Fruit fly (Drosophila melanogaster): ENCODE measurements around the gene CG9813.

The CG9813 gene

dm6 chr3R:13400902-13401721 is 21.5 kb upstream of the CG9813 start (continued):
- peak; percentile 58 for TF ChIP-seq NFAT (GFP tag; IDR thresholded peaks at IDR 0.05)
- TF ChIP-seq bsh (GFP tag; optimal IDR thresholded peaks at IDR 0.05): peak; percentile 90 to 91
- 0 out of 2 replicates have a peak, but pooled peaks have one; percentile 14 for TF ChIP-seq Nf-YA (GFP tag; IDR thresholded peaks at IDR 0.05)
- no peak for TF ChIP-seq br (optimal IDR thresholded peaks at IDR 0.05)
- TF ChIP-seq CG3163 (GFP tag; optimal IDR thresholded peaks at IDR 0.05): peak; percentile 71
- TF ChIP-seq lola (GFP tag; optimal IDR thresholded peaks at IDR 0.05): peak in 1 of 3 experiments; percentile 94
- TF ChIP-seq CG6175 (GFP tag; IDR thresholded peaks at IDR 0.05): 0 out of 3 replicates have a peak, but pooled peaks have one; percentile 32
- peak; percentile 83 for TF ChIP-seq CG15601 (tag; optimal IDR thresholded peaks at IDR 0.05)
- TF ChIP-seq CG2129 (GFP tag; IDR thresholded peaks at IDR 0.05; ENCODE audit: partially characterized antibody): no peak
- peak; percentile 84 for TF ChIP-seq HHEX (GFP tag; optimal IDR thresholded peaks at IDR 0.05)
- peak; percentile 6 for TF ChIP-seq stwl (tag; optimal IDR thresholded peaks at IDR 0.05)
- TF ChIP-seq croc (GFP tag; conservative IDR thresholded peaks at IDR 0.05): peak; percentile 81
- peak; percentile 93 for TF ChIP-seq dysf (GFP tag; IDR thresholded peaks at IDR 0.05)
- TF ChIP-seq CG3995 (GFP tag; optimal IDR thresholded peaks at IDR 0.05): peak; percentile 28
- peak; percentile 68 for TF ChIP-seq ssp (GFP tag; IDR thresholded peaks at IDR 0.05)
- peak; percentile 71 for TF ChIP-seq CG18476 (GFP tag; optimal IDR thresholded peaks at IDR 0.05)
- peak; percentile 90 for TF ChIP-seq CG13775 (GFP tag; optimal IDR thresholded peaks at IDR 0.05)
- no peak for TF ChIP-seq CG13287 (GFP tag; IDR thresholded peaks at IDR 0.05; ENCODE audit: partially characterized antibody)
- TF ChIP-seq ERR (GFP tag; optimal IDR thresholded peaks at IDR 0.05): peak; percentile 52
- TF ChIP-seq Fer3 (tag; optimal IDR thresholded peaks at IDR 0.05): peak; percentile 66
- TF ChIP-seq GATAe (GFP tag; conservative IDR thresholded peaks at IDR 0.05): no peak; the same call in 1 of the 2 replicates
- no peak for TF ChIP-seq h (optimal IDR thresholded peaks at IDR 0.05)
- TF ChIP-seq Ets65A (GFP tag): peak; percentile 96
- TF ChIP-seq rib (GFP tag; IDR thresholded peaks at IDR 0.05): peak; percentile 77
- TF ChIP-seq Mes4 (GFP tag; optimal IDR thresholded peaks at IDR 0.05): peak; percentile 83
- TF ChIP-seq tio (GFP tag; optimal IDR thresholded peaks at IDR 0.05): peak; percentile 92
- peak; percentile 93 for TF ChIP-seq grau (tag; optimal IDR thresholded peaks at IDR 0.05)
- peak; percentile 96 for TF ChIP-seq gem (tag; optimal IDR thresholded peaks at IDR 0.05)
- TF ChIP-seq CG6689 (GFP tag; IDR thresholded peaks at IDR 0.05): peak; percentile 90
- no peak for TF ChIP-seq fd102C (GFP tag; optimal IDR thresholded peaks at IDR 0.05)
- TF ChIP-seq dm (GFP tag; optimal IDR thresholded peaks at IDR 0.05): peak; percentile 71
- peak; percentile 92 for TF ChIP-seq CG14710 (tag; optimal IDR thresholded peaks at IDR 0.05)
- TF ChIP-seq org-1 (GFP tag; optimal IDR thresholded peaks at IDR 0.05): peak; percentile 88
- TF ChIP-seq da (GFP tag; optimal IDR thresholded peaks at IDR 0.05): peak; percentile 76
- TF ChIP-seq wdn (GFP tag; IDR thresholded peaks at IDR 0.05): peak; percentile 53; the same call in 1 of the 2 replicates
- peak; percentile 89 for TF ChIP-seq CG32532 (GFP tag; IDR thresholded peaks at IDR 0.05)
- TF ChIP-seq Poxn (GFP tag; IDR thresholded peaks at IDR 0.05): peak; percentile 39; the same call in 1 of the 2 replicates
- peak; percentile 33 for TF ChIP-seq pros (GFP tag; optimal IDR thresholded peaks at IDR 0.05)
- TF ChIP-seq ci (GFP tag; IDR thresholded peaks at IDR 0.05): peak; percentile 87
- peak; percentile 86; the same call in 1 of the 2 replicates for TF ChIP-seq stc (GFP tag; IDR thresholded peaks at IDR 0.05)
- peak; percentile 92 for TF ChIP-seq Ssrp (tag; optimal IDR thresholded peaks at IDR 0.05)
- no peak for TF ChIP-seq Tbp (GFP tag; optimal IDR thresholded peaks at IDR 0.05)
- TF ChIP-seq CG1647 (GFP tag; optimal IDR thresholded peaks at IDR 0.05): peak; percentile 72
- 0 out of 2 replicates have a peak, but pooled peaks have one; percentile 41 for TF ChIP-seq cas (GFP tag; IDR thresholded peaks at IDR 0.05)
- peak; percentile 86 for TF ChIP-seq odd (GFP tag; optimal IDR thresholded peaks at IDR 0.05)
- peak; percentile 31 for TF ChIP-seq emc (GFP tag; optimal IDR thresholded peaks at IDR 0.05)
- TF ChIP-seq wor (GFP tag; IDR thresholded peaks at IDR 0.05): peak; percentile 83
- TF ChIP-seq her (GFP tag; optimal IDR thresholded peaks at IDR 0.05): peak; percentile 79
- peak; percentile 85 for TF ChIP-seq fu2 (GFP tag; optimal IDR thresholded peaks at IDR 0.05)
- TF ChIP-seq Oli (tag; optimal IDR thresholded peaks at IDR 0.05): peak; percentile 96
